Worm (Caenorhabditis elegans) whole organism, early embryonic: ENCODE results near the gene Y27F2A.11.
"Not testable (repeated sequence)": the region's sequence is repeated elsewhere in the genome, so short reads cannot be mapped to it uniquely, and the experiment has no call there.

Experiments used
- B0310.2 ChIP-seq: sonication (generic microtip); optimal IDR thresholded peaks from 2 replicates; lab custom pipeline; 2016; ENCODE audit warnings: mild to moderate bottlenecking, missing genetic modification characterization, missing compliant biosample characterization
- F13C5.2 ChIP-seq: sonication (generic microtip); optimal IDR thresholded peaks from 2 replicates; lab custom pipeline; 2017; ENCODE audit warnings: mild to moderate bottlenecking, missing genetic modification characterization, inconsistent platforms, missing compliant biosample characterization
- aly-1 ChIP-seq: sonication (generic microtip); optimal IDR thresholded peaks from 2 replicates; lab custom pipeline; 2016; ENCODE audit warnings: missing genetic modification characterization, missing compliant biosample characterization
- ama-1 ChIP-seq: fragments of 150-350 bp; optimal IDR thresholded peaks from 2 replicates; lab custom pipeline; 2014
- ceh-13 ChIP-seq: fragments of 200-800 bp; sonication (Bioruptor generic); optimal IDR thresholded peaks from 2 replicates; lab custom pipeline; 2018; ENCODE audit warnings: mild to moderate bottlenecking, missing genetic modification characterization, missing compliant biosample characterization
- ceh-36 ChIP-seq: sonication (generic microtip); optimal IDR thresholded peaks from 2 replicates; lab custom pipeline; 2016; ENCODE audit warnings: missing genetic modification characterization, inconsistent platforms, missing compliant biosample characterization
- ets-7 ChIP-seq: sonication (generic microtip); optimal IDR thresholded peaks from 2 replicates; lab custom pipeline; 2016; ENCODE audit warnings: missing genotype, missing genetic modification characterization, missing compliant biosample characterization
- flt-1 ChIP-seq: fragments of 200-800 bp; sonication (Bioruptor generic); IDR thresholded peaks from 2 replicates; pipeline ENCODE4 v1.3.6; 2022; ENCODE audit warnings: missing genetic modification characterization, missing compliant biosample characterization
- hmbx-1 ChIP-seq: sonication (generic microtip); optimal IDR thresholded peaks from 2 replicates; lab custom pipeline; 2016; ENCODE audit warnings: mild to moderate bottlenecking, missing genetic modification characterization, missing compliant biosample characterization
- hmg-4 ChIP-seq: fragments of 200-800 bp; sonication (Bioruptor generic); optimal IDR thresholded peaks from 2 replicates; lab custom pipeline; 2018; ENCODE audit warnings: mild to moderate bottlenecking, missing genetic modification characterization, missing compliant biosample characterization
- hnd-1 ChIP-seq: sonication (generic microtip); optimal IDR thresholded peaks from 2 replicates; lab custom pipeline; 2016; ENCODE audit warnings: missing genetic modification characterization, missing compliant biosample characterization
- pes-1 ChIP-seq: fragments of 200-800 bp; sonication (Bioruptor generic); IDR thresholded peaks from 2 replicates; pipeline ENCODE4 v1.3.6; 2022; ENCODE audit warnings: missing genetic modification reagents, missing genetic modification characterization, missing compliant biosample characterization
- scrt-1 ChIP-seq: fragments of 200-800 bp; sonication (Bioruptor generic); IDR thresholded peaks from 2 replicates; pipeline ENCODE4 v1.3.6; 2022; ENCODE audit warnings: missing genetic modification characterization, missing compliant biosample characterization
- sea-1 ChIP-seq: fragments of 200-800 bp; sonication (Bioruptor generic); conservative IDR thresholded peaks from 2 replicates; pipeline ENCODE4 v1.3.6; 2022; ENCODE audit warnings: missing genetic modification characterization, missing compliant biosample characterization
- tbx-11 ChIP-seq: fragments of 200-800 bp; sonication (Bioruptor generic); IDR thresholded peaks from 2 replicates; pipeline ENCODE4 v1.3.6; 2022; ENCODE audit warnings: missing genetic modification characterization, missing compliant biosample characterization
- tbx-37 ChIP-seq: fragments of 200-800 bp; sonication (Bioruptor generic); conservative IDR thresholded peaks from 2 replicates; pipeline ENCODE4 v1.3.6; 2022; ENCODE audit warnings: missing genetic modification reagents, missing genetic modification characterization, missing compliant biosample characterization
- tra-4 ChIP-seq: sonication (generic microtip); optimal IDR thresholded peaks from 2 replicates; lab custom pipeline; 2017; ENCODE audit warnings: missing genetic modification characterization, missing compliant biosample characterization

Gene Y27F2A.11

ce11 chrII:3156749-3157148 lies 32.4 kb upstream of the Y27F2A.11 start, which contains the start of gene sri-33:
Gene sri-33, minus strand, starts transcription at chrII:3156849.
- no peak for TF ChIP-seq tra-4 (tag; lab: Kevin White, UChicago)
- no peak for TF ChIP-seq B0310.2 (tag; lab: Kevin White, UChicago)
- TF ChIP-seq pes-1 (GFP tag; lab: Robert Waterston, UW): no peak
- TF ChIP-seq F13C5.2 (tag; lab: Kevin White, UChicago): no peak
- TF ChIP-seq ama-1 (lab: Kevin White, UChicago): no peak
- no peak for TF ChIP-seq hmg-4 (GFP tag; lab: Kevin White, UChicago)
- no peak for TF ChIP-seq ets-7

- no peak for TF ChIP-seq tra-4 (tag; lab: Kevin White, UChicago)
- TF ChIP-seq hnd-1 (tag; lab: Kevin White, UChicago): no peak
- no peak for TF ChIP-seq ama-1 (lab: Kevin White, UChicago)
- no peak for TF ChIP-seq sea-1 (GFP tag; lab: Robert Waterston, UW)
- no peak for TF ChIP-seq aly-1
- no peak for TF ChIP-seq B0310.2 (tag; lab: Kevin White, UChicago)
- no peak for TF ChIP-seq F13C5.2 (tag; lab: Kevin White, UChicago)
- TF ChIP-seq tbx-37: no peak
- TF ChIP-seq hmg-4 (GFP tag; lab: Kevin White, UChicago): no peak
- TF ChIP-seq pes-1 (GFP tag; lab: Robert Waterston, UW): no peak
- no peak for TF ChIP-seq flt-1 (GFP tag; lab: Robert Waterston, UW)
- TF ChIP-seq tbx-11 (GFP tag; lab: Robert Waterston, UW): no peak
- no peak for TF ChIP-seq ets-7
- no peak for TF ChIP-seq hmbx-1 (tag; lab: Kevin White, UChicago)
- no peak for TF ChIP-seq ceh-13 (GFP tag; lab: Kevin White, UChicago)
- TF ChIP-seq ceh-36 (tag; lab: Kevin White, UChicago): no peak
- TF ChIP-seq scrt-1 (GFP tag; lab: Robert Waterston, UW): no peak
Measured at ce11 chrII:3158985-3159384, 30.2 kb upstream of the Y27F2A.11 start, which contains the start of gene sri-34. Gene sri-34, minus strand, starts transcription at chrII:3159085.

DNA sequence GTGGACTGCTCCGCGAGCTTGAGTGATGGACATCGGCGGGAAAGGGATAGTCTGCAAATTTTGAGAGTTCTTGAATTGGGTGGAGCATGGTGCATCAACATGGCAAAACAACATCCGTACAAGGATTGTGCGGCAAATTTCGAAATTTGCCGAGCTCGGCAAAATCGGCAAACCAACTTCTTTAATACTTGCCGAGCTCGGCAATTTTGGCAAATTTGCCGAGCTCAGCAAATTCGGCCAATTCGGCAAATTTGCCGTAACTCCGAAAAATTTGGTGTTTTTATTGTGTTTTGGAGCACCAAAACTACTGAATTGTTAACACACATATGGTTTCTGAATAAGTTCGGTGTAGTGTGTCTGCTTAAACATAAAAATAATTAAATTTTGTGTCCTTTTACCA lies 19.0 kb upstream of the Y27F2A.11 start, which contains the start of gene fbxc-55:
fbxc-55 (minus strand) TSS at position 101 of the 400 bp plus-strand sequence.
- TF ChIP-seq ceh-36 (tag; lab: Kevin White, UChicago) (no peak), flt-1 (GFP tag; lab: Robert Waterston, UW) (no peak), hnd-1 (tag; lab: Kevin White, UChicago) (no peak), sea-1 (GFP tag; lab: Robert Waterston, UW) (no peak)

- no peak for TF ChIP-seq hnd-1 (tag; lab: Kevin White, UChicago)
- TF ChIP-seq flt-1 (GFP tag; lab: Robert Waterston, UW): no peak
- TF ChIP-seq ets-7: no peak
- TF ChIP-seq sea-1 (GFP tag; lab: Robert Waterston, UW): no peak
- TF ChIP-seq ceh-13 (GFP tag; lab: Kevin White, UChicago): no peak
- no peak for TF ChIP-seq B0310.2 (tag; lab: Kevin White, UChicago)
Measured at ce11 chrII:3172176-3172575, 17.0 kb upstream of the Y27F2A.11 start, which contains the start of gene Y27F2A.10. Gene Y27F2A.10, minus strand, starts transcription at chrII:3172276.

ce11 chrII:3177663-3178062 lies 11.5 kb upstream of the Y27F2A.11 start, which contains the start of gene sri-40:
Gene sri-40, plus strand, starts transcription at chrII:3177963.
- TF ChIP-seq pes-1 (GFP tag; lab: Robert Waterston, UW); aly-1; ceh-36 (tag; lab: Kevin White, UChicago): not testable (repeated sequence)

DNA sequence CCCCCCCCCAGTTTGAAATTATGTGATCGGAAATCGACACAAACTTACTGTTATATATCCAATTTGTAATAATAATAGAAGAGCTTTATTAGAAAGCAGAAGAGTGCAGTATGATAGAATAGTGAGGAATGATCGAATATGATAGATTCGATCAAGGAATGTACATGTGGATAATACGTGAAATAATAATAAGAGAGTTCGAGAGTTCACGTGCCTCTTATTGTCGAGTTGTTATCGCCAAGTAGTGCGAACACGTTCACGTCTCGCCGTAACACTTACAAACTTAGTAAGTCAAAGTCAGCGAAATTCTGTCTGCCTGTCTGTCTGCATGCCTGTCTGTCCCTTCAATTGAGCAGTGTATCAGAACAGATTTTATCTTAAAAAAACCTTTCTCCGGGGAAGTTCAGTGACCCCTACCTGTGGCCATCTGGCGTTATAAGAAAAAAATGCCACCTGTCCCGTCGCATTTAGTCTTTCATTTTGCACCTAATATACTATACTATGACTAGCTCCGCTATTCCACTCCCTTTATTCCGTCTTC lies 5.8 kb upstream of the Y27F2A.11 start, which contains the start of the genes Y27F2A.6 and Y27F2A.8:
Y27F2A.6 (minus strand) TSS at position 101 of the 541 bp plus-strand sequence.
Y27F2A.8 (plus strand) TSS at position 491 of the 541 bp plus-strand sequence.
- TF ChIP-seq aly-1; B0310.2 (tag; lab: Kevin White, UChicago); scrt-1 (GFP tag; lab: Robert Waterston, UW): not testable (repeated sequence)

DNA sequence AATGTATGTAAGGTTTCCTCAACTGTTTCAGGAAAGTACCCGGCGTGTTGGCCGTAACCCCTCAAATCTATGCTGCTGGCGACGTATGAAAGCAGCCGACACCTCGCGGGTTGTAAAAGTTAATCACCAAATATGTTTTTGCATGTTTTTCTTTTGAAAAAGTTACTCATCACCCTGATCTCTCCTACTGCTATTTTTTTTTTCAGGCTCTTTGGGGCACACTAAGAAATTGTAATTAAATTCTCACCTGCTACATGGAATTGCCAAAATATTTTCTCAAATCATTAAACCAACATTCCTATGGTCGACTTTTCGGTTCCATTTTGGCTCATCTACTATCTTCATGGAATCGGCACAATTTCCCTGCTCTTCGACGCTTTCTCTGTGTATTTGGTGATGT lies 4.3 kb upstream of the Y27F2A.11 start, which contains the start of gene sri-78:
sri-78 (plus strand) TSS at position 301 of the 400 bp plus-strand sequence.
- not testable (repeated sequence) for TF ChIP-seq hmg-4 (GFP tag; lab: Kevin White, UChicago); tbx-37; sea-1 (GFP tag; lab: Robert Waterston, UW)

DNA sequence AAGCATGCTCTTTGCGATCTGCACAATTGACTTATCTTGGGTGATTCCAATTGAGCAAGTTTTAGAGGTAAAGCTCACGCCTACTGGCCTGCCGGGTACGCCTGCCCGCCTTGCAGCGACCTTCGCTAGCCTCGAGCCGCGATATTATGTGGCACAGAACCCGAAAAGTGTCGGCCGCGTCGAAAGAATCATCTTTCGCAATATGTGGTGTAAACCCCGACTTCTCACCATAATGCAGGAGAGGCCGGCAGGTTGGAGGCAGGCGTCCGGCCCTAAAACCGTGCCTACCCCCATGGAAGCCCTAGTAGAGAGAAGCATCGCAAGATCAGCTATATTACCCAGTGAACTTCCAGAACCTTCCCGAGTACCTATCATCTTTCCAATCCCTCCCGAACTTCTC lies 3.3 kb upstream of the Y27F2A.11 start:
- no peak for TF ChIP-seq sea-1 (GFP tag; lab: Robert Waterston, UW)
- no peak for TF ChIP-seq tra-4 (tag; lab: Kevin White, UChicago)
- TF ChIP-seq tbx-37: no peak
- TF ChIP-seq scrt-1 (GFP tag; lab: Robert Waterston, UW): no peak
- no peak for TF ChIP-seq B0310.2 (tag; lab: Kevin White, UChicago)
- TF ChIP-seq aly-1: no peak
- TF ChIP-seq hnd-1 (tag; lab: Kevin White, UChicago): no peak
- TF ChIP-seq F13C5.2 (tag; lab: Kevin White, UChicago): no peak
